Fruit fly (Drosophila melanogaster): ENCODE data around the gene CG17751.

dm6 chr3R:19644094-19644900, 37.2 kb downstream of the CG17751 start, which contains the start of gene Vha13:
- no peak for TF ChIP-seq CG8478 (optimal IDR thresholded peaks at IDR 0.05)
- no peak for TF ChIP-seq CTCF (optimal IDR thresholded peaks at IDR 0.05)
